Worm (Caenorhabditis elegans) whole organism, midembryonic: ENCODE results near the gene spp-16.

Experiments
- T22C8.4 ChIP-seq: fragments of 200-800 bp; sonication (Bioruptor generic); IDR thresholded peaks from 2 replicates; pipeline ENCODE4 v1.3.6; 2022; ENCODE audit warnings: missing genetic modification characterization, missing compliant biosample characterization
- cog-1 ChIP-seq: sonication (generic microtip); optimal IDR thresholded peaks from 2 replicates; lab custom pipeline; 2016; ENCODE audit warnings: missing genetic modification characterization, missing compliant biosample characterization
- flt-1 ChIP-seq: fragments of 200-800 bp; sonication (Bioruptor generic); IDR thresholded peaks from 2 replicates; pipeline ENCODE4 v1.3.6; 2022; ENCODE audit warnings: missing genetic modification characterization, missing compliant biosample characterization
- klf-2 ChIP-seq: fragments of 200-800 bp; sonication (Bioruptor generic); conservative IDR thresholded peaks from 2 replicates; pipeline ENCODE4 v1.3.6; 2022; ENCODE audit warnings: missing genetic modification reagents, missing genetic modification characterization, missing compliant biosample characterization
- med-1 ChIP-seq: sonication (generic microtip); optimal IDR thresholded peaks from 2 replicates; lab custom pipeline; 2017; ENCODE audit warnings: missing genetic modification characterization, mild to moderate bottlenecking, missing compliant biosample characterization, antibody characterized with exemption, missing genetic modification reagents; ENCODE audit not compliant: insufficient read depth
- ref-1 ChIP-seq: fragments of 200-800 bp; sonication (Bioruptor generic); conservative IDR thresholded peaks from 2 replicates; pipeline ENCODE4 v1.3.6; 2022; ENCODE audit warnings: missing genetic modification reagents, missing genetic modification characterization, missing compliant biosample characterization
- tab-1 ChIP-seq: fragments of 200-800 bp; sonication (Bioruptor generic); IDR thresholded peaks from 2 replicates; pipeline ENCODE4 v1.3.6; 2022; ENCODE audit warnings: missing genetic modification characterization, missing compliant biosample characterization
- ztf-23 ChIP-seq: fragments of 200-800 bp; sonication (Bioruptor generic); IDR thresholded peaks from 2 replicates; pipeline ENCODE4 v1.3.6; 2022; ENCODE audit warnings: missing genetic modification reagents, missing genetic modification characterization, missing compliant biosample characterization
- ztf-29 ChIP-seq: fragments of 200-800 bp; sonication (Bioruptor generic); IDR thresholded peaks from 2 replicates; pipeline ENCODE4 v1.3.6; 2022; ENCODE audit warnings: missing genetic modification reagents, missing genetic modification characterization, missing compliant biosample characterization

The spp-16 gene

ce11 chrV:10938739-10939138 is 37.6 kb upstream of the spp-16 start, which contains the start of gene F17C11.11:
Gene F17C11.11 (minus strand): TSS chrV:10938817.
- TF ChIP-seq med-1 (GFP tag; lab: Kevin White, UChicago) = no peak
- TF ChIP-seq ztf-29 = no peak
- TF ChIP-seq ref-1 (GFP tag; lab: Robert Waterston, UW) = no peak
- TF ChIP-seq flt-1 = no peak
- no peak for TF ChIP-seq ztf-23
- TF ChIP-seq tab-1 (GFP tag; lab: Robert Waterston, UW) = no peak
- no peak for TF ChIP-seq cog-1 (tag; lab: Kevin White, UChicago)
- no peak for TF ChIP-seq T22C8.4 (GFP tag; lab: Robert Waterston, UW)
- TF ChIP-seq klf-2 (GFP tag; lab: Robert Waterston, UW) = no peak

ce11 chrV:10937294-10937693 is 36.2 kb upstream of the spp-16 start:
- TF ChIP-seq ref-1 (GFP tag; lab: Robert Waterston, UW) = no peak
- no peak for TF ChIP-seq ztf-29
- no peak for TF ChIP-seq cog-1 (tag; lab: Kevin White, UChicago)
- no peak for TF ChIP-seq klf-2 (GFP tag; lab: Robert Waterston, UW)
- TF ChIP-seq T22C8.4 (GFP tag; lab: Robert Waterston, UW) = no peak
- TF ChIP-seq ztf-23 = no peak

- TF ChIP-seq cog-1 (tag; lab: Kevin White, UChicago) = no peak
- no peak for TF ChIP-seq ztf-29
- TF ChIP-seq flt-1 = no peak
- no peak for TF ChIP-seq klf-2 (GFP tag; lab: Robert Waterston, UW)
Measured at ce11 chrV:10936681-10937080, 35.6 kb upstream of the spp-16 start, which contains the start of gene F17C11.12. Gene F17C11.12 (minus strand): TSS chrV:10936920.

ce11 chrV:10932411-10932810 is 31.3 kb upstream of the spp-16 start, which contains the start of gene F58B4.5:
Gene F58B4.5 (plus strand): TSS chrV:10932693.
- TF ChIP-seq ref-1 (GFP tag; lab: Robert Waterston, UW) = no peak
- no peak for TF ChIP-seq T22C8.4 (GFP tag; lab: Robert Waterston, UW)
- no peak for TF ChIP-seq cog-1 (tag; lab: Kevin White, UChicago)
- no peak for TF ChIP-seq med-1 (GFP tag; lab: Kevin White, UChicago)
- no peak for TF ChIP-seq ztf-23
- TF ChIP-seq flt-1 = no peak
- TF ChIP-seq ztf-29 = no peak
- TF ChIP-seq klf-2 (GFP tag; lab: Robert Waterston, UW) = no peak
- no peak for TF ChIP-seq tab-1 (GFP tag; lab: Robert Waterston, UW)

- no peak for TF ChIP-seq ztf-23
- TF ChIP-seq flt-1 = no peak
- TF ChIP-seq ztf-29 = no peak
- no peak for TF ChIP-seq tab-1 (GFP tag; lab: Robert Waterston, UW)
- TF ChIP-seq ref-1 (GFP tag; lab: Robert Waterston, UW) = no peak
- TF ChIP-seq klf-2 (GFP tag; lab: Robert Waterston, UW) = no peak
- no peak for TF ChIP-seq cog-1 (tag; lab: Kevin White, UChicago)
- TF ChIP-seq T22C8.4 (GFP tag; lab: Robert Waterston, UW) = no peak
- no peak for TF ChIP-seq med-1 (GFP tag; lab: Kevin White, UChicago)
Measured at ce11 chrV:10931189-10931588, 30.1 kb upstream of the spp-16 start, which contains the start of gene scvp-1. Gene scvp-1 (minus strand): TSS chrV:10931289.

ce11 chrV:10929511-10929910 is 28.4 kb upstream of the spp-16 start, which contains the start of gene F58B4.3:
Gene F58B4.3 (plus strand): TSS chrV:10929811.
- TF ChIP-seq ztf-23 (no peak), ztf-29 (no peak), cog-1 (tag; lab: Kevin White, UChicago) (no peak), T22C8.4 (GFP tag; lab: Robert Waterston, UW) (no peak)

- TF ChIP-seq ztf-29 = no peak
- TF ChIP-seq flt-1 = no peak
- TF ChIP-seq klf-2 (GFP tag; lab: Robert Waterston, UW) = no peak
- TF ChIP-seq T22C8.4 (GFP tag; lab: Robert Waterston, UW) = no peak
- no peak for TF ChIP-seq tab-1 (GFP tag; lab: Robert Waterston, UW)
- TF ChIP-seq ztf-23 = no peak
- no peak for TF ChIP-seq ref-1 (GFP tag; lab: Robert Waterston, UW)
Measured at ce11 chrV:10925658-10926057, 24.6 kb upstream of the spp-16 start.

ce11 chrV:10924731-10925130 is 23.6 kb upstream of the spp-16 start, which contains the start of gene F58B4.6:
Gene F58B4.6 (plus strand): TSS chrV:10925031.
- no peak for TF ChIP-seq cog-1 (tag; lab: Kevin White, UChicago)
- TF ChIP-seq ztf-23 = no peak
- TF ChIP-seq tab-1 (GFP tag; lab: Robert Waterston, UW) = no peak
- no peak for TF ChIP-seq ref-1 (GFP tag; lab: Robert Waterston, UW)
- no peak for TF ChIP-seq ztf-29
- TF ChIP-seq T22C8.4 (GFP tag; lab: Robert Waterston, UW) = no peak

- TF ChIP-seq ref-1 (GFP tag; lab: Robert Waterston, UW) (no peak), ztf-23 (no peak), flt-1 (no peak), klf-2 (GFP tag; lab: Robert Waterston, UW) (no peak), tab-1 (GFP tag; lab: Robert Waterston, UW) (no peak), T22C8.4 (GFP tag; lab: Robert Waterston, UW) (no peak), cog-1 (tag; lab: Kevin White, UChicago) (no peak), med-1 (GFP tag; lab: Kevin White, UChicago) (no peak), ztf-29 (no peak)
Measured at ce11 chrV:10923229-10923628, 22.1 kb upstream of the spp-16 start, which contains the start of gene F58B4.7. Gene F58B4.7 (minus strand): TSS chrV:10923329.

- TF ChIP-seq ztf-23 (no peak), T22C8.4 (GFP tag; lab: Robert Waterston, UW) (no peak), med-1 (GFP tag; lab: Kevin White, UChicago) (no peak), cog-1 (tag; lab: Kevin White, UChicago) (no peak), flt-1 (no peak), klf-2 (GFP tag; lab: Robert Waterston, UW) (no peak), tab-1 (GFP tag; lab: Robert Waterston, UW) (no peak), ref-1 (GFP tag; lab: Robert Waterston, UW) (no peak), ztf-29 (no peak)
Measured at ce11 chrV:10921747-10922146, 20.6 kb upstream of the spp-16 start, which contains the start of gene nas-31. Gene nas-31 (minus strand): TSS chrV:10921847.
